Fruit fly (Drosophila melanogaster) whole organism, embryonic: Measurements from ENCODE around the gene CanB.

Experiments
- Abd-B ChIP-seq: fragments of 200-800 bp; sonication (Bioruptor generic); optimal IDR thresholded peaks from 2 replicates; lab custom pipeline; 2018; ENCODE audit warnings: missing biosample characterization, mild to moderate bottlenecking, missing genetic modification characterization, moderate library complexity
- Aef1 ChIP-seq: fragments of 200-800 bp; sonication (Bioruptor generic); IDR thresholded peaks from 3 replicates; pipeline ENCODE4 v1.3.6; 2022; ENCODE audit warnings: missing biosample characterization, missing genetic modification characterization
- Atf-2 ChIP-seq: fragments of 200-800 bp; sonication (Bioruptor generic); optimal IDR thresholded peaks from 2 replicates; lab custom pipeline; 2016; ENCODE audit warnings: missing biosample characterization, missing genetic modification characterization
- CG10209 ChIP-seq: fragments of 200-800 bp; sonication (Bioruptor generic); optimal IDR thresholded peaks from 3 replicates; lab custom pipeline; 2017; ENCODE audit warnings: missing biosample characterization, mild to moderate bottlenecking, missing genetic modification characterization, missing genetic modification reagents
- CG10267 ChIP-seq: fragments of 200-800 bp; sonication (Bioruptor generic); optimal IDR thresholded peaks from 2 replicates; lab custom pipeline; 2018; ENCODE audit warnings: missing biosample characterization, mild to moderate bottlenecking, missing genetic modification characterization, moderate library complexity
- CG10543 ChIP-seq: fragments of 200-800 bp; sonication (Bioruptor generic); optimal IDR thresholded peaks from 3 replicates; lab custom pipeline; 2017; ENCODE audit warnings: missing biosample characterization, mild to moderate bottlenecking, missing genetic modification characterization, moderate library complexity
- CG11247 ChIP-seq: fragments of 200-800 bp; sonication (Bioruptor generic); IDR thresholded peaks from 2 replicates; pipeline ENCODE4 v1.3.6; 2022; ENCODE audit warnings: missing biosample characterization, missing genetic modification characterization
- CG11560 ChIP-seq: fragments of 200-800 bp; sonication (Bioruptor generic); IDR thresholded peaks from 3 replicates; pipeline ENCODE4 v1.3.6; 2022; ENCODE audit warnings: missing biosample characterization, missing genetic modification characterization
- CG12104 ChIP-seq: fragments of 200-800 bp; sonication (Bioruptor generic); optimal IDR thresholded peaks from 3 replicates; lab custom pipeline; 2016; ENCODE audit warnings: missing biosample characterization, missing genetic modification characterization
- CG13894 ChIP-seq: fragments of 200-800 bp; sonication (Bioruptor generic); optimal IDR thresholded peaks from 3 replicates; lab custom pipeline; 2018; ENCODE audit warnings: missing biosample characterization, mild to moderate bottlenecking, missing genetic modification characterization, moderate library complexity
- CG14050 ChIP-seq: fragments of 200-800 bp; sonication (Bioruptor generic); IDR thresholded peaks from 3 replicates; pipeline ENCODE4 v1.3.6; 2022; ENCODE audit warnings: missing biosample characterization, missing genetic modification characterization
- CG1602 ChIP-seq: fragments of 200-800 bp; sonication (Bioruptor generic); optimal IDR thresholded peaks from 3 replicates; lab custom pipeline; 2016; ENCODE audit warnings: missing biosample characterization, missing genetic modification characterization
- CG1647 ChIP-seq: fragments of 200-800 bp; sonication (Bioruptor generic); optimal IDR thresholded peaks from 3 replicates; lab custom pipeline; 2016; ENCODE audit warnings: missing biosample characterization, missing genetic modification characterization
- CG17328 ChIP-seq: fragments of 200-800 bp; sonication (Bioruptor generic); IDR thresholded peaks from 2 replicates; pipeline ENCODE4 v1.3.6; 2022; ENCODE audit warnings: missing biosample characterization, missing genetic modification characterization
- CG2202 ChIP-seq: fragments of 200-800 bp; sonication (Bioruptor generic); optimal IDR thresholded peaks from 2 replicates; lab custom pipeline; 2018; ENCODE audit warnings: missing biosample characterization, mild to moderate bottlenecking, missing genetic modification characterization
- CG2875 ChIP-seq: fragments of 200-800 bp; sonication (Bioruptor generic); optimal IDR thresholded peaks from 2 replicates; lab custom pipeline; 2017; ENCODE audit warnings: missing biosample characterization, mild to moderate bottlenecking, missing genetic modification characterization, missing genetic modification reagents
- CG3065 ChIP-seq: fragments of 200-800 bp; sonication (Bioruptor generic); optimal IDR thresholded peaks from 2 replicates; lab custom pipeline; 2016; ENCODE audit warnings: missing biosample characterization, missing genetic modification characterization
- CG3163 ChIP-seq: fragments of 200-800 bp; sonication (Bioruptor generic); optimal IDR thresholded peaks from 3 replicates; lab custom pipeline; 2016; ENCODE audit warnings: missing biosample characterization, missing genetic modification characterization
- CG32532 ChIP-seq: fragments of 200-800 bp; sonication (Bioruptor generic); IDR thresholded peaks from 2 replicates; pipeline ENCODE4 v1.3.6; 2022; ENCODE audit warnings: missing biosample characterization, missing genetic modification characterization
- CG33213 ChIP-seq: fragments of 200-800 bp; sonication (Bioruptor generic); optimal IDR thresholded peaks from 3 replicates; lab custom pipeline; 2016; ENCODE audit warnings: missing biosample characterization, missing genetic modification characterization
- CG3407 ChIP-seq: fragments of 200-800 bp; sonication (Bioruptor generic); optimal IDR thresholded peaks from 2 replicates; lab custom pipeline; 2018; ENCODE audit warnings: missing biosample characterization, mild to moderate bottlenecking, missing genetic modification characterization
- CG4328 ChIP-seq: fragments of 200-800 bp; sonication (Bioruptor generic); optimal IDR thresholded peaks from 3 replicates; lab custom pipeline; 2017; ENCODE audit warnings: missing biosample characterization, missing genetic modification reagents, missing genetic modification characterization
- CG5180 ChIP-seq: fragments of 200-800 bp; sonication (Bioruptor generic); optimal IDR thresholded peaks from 3 replicates; lab custom pipeline; 2017; ENCODE audit warnings: missing biosample characterization, missing genetic modification characterization, mild to moderate bottlenecking, moderate library complexity, missing genetic modification reagents
- CG6813 ChIP-seq: fragments of 200-800 bp; sonication (Bioruptor generic); optimal IDR thresholded peaks from 2 replicates; lab custom pipeline; 2017; ENCODE audit warnings: missing biosample characterization, missing genetic modification characterization, mild to moderate bottlenecking, moderate library complexity, missing genetic modification reagents
- CG9609 ChIP-seq: fragments of 200-800 bp; sonication (Bioruptor generic); optimal IDR thresholded peaks from 3 replicates; lab custom pipeline; 2016; ENCODE audit warnings: missing biosample characterization, missing genetic modification characterization
- Chrac-16 ChIP-seq: fragments of 200-800 bp; sonication (Bioruptor generic); optimal IDR thresholded peaks from 3 replicates; lab custom pipeline; 2016; ENCODE audit warnings: missing biosample characterization, missing genetic modification characterization
- CrebB ChIP-seq: fragments of 200-800 bp; sonication (Bioruptor generic); optimal IDR thresholded peaks from 3 replicates; lab custom pipeline; 2018; ENCODE audit warnings: missing biosample characterization, mild to moderate bottlenecking, missing genetic modification characterization
- Doc2 ChIP-seq: fragments of 200-800 bp; sonication (Bioruptor generic); IDR thresholded peaks from 2 replicates; pipeline ENCODE4 v1.3.6; 2022; ENCODE audit warnings: missing biosample characterization, missing genetic modification characterization
- E2f1 ChIP-seq: fragments of 200-800 bp; sonication (Bioruptor generic); IDR thresholded peaks from 2 replicates; pipeline ENCODE4 v1.3.6; 2022; ENCODE audit warnings: missing biosample characterization, missing genetic modification characterization
- Eip74EF ChIP-seq, 2 experiments: fragments of 200-800 bp in 1 of 2; fragments of >200 bp in 1 of 2; sonication (Bioruptor generic) in 1 of 2; optimal IDR thresholded peaks; 2 replicates each; lab custom pipeline; 2017 to 2019; ENCODE audit warnings: missing biosample characterization in 2 of 2, missing genetic modification characterization in 2 of 2, mild to moderate bottlenecking in 1 of 2, moderate library complexity in 1 of 2
- Gsc ChIP-seq: fragments of 200-800 bp; sonication (Bioruptor generic); IDR thresholded peaks from 2 replicates; pipeline ENCODE4 v1.3.6; 2022; ENCODE audit warnings: missing biosample characterization, missing genetic modification characterization
- HLH4C ChIP-seq: fragments of 200-800 bp; sonication (Bioruptor generic); IDR thresholded peaks from 3 replicates; pipeline ENCODE4 v1.3.6; 2022; ENCODE audit warnings: missing biosample characterization, missing genetic modification characterization; ENCODE audit not compliant: partially characterized antibody
- HLH54F ChIP-seq: fragments of 200-800 bp; sonication (Bioruptor generic); optimal IDR thresholded peaks from 3 replicates; lab custom pipeline; 2016; ENCODE audit warnings: missing biosample characterization, missing genetic modification characterization
- NC2β ChIP-seq: fragments of 200-800 bp; sonication (Bioruptor generic); optimal IDR thresholded peaks from 2 replicates; lab custom pipeline; 2016; ENCODE audit warnings: missing biosample characterization, missing genetic modification characterization
- Opbp ChIP-seq: fragments of 200-800 bp; sonication (Bioruptor generic); IDR thresholded peaks from 3 replicates; pipeline ENCODE4 v1.3.6; 2022; ENCODE audit warnings: missing biosample characterization, missing genetic modification characterization; ENCODE audit not compliant: partially characterized antibody
- Ptx1 ChIP-seq: fragments of 200-800 bp; sonication (Bioruptor generic); IDR thresholded peaks from 2 replicates; pipeline ENCODE4 v1.3.6; 2022; ENCODE audit warnings: missing biosample characterization, missing genetic modification characterization
- Trl ChIP-seq, 3 experiments: fragments of >200 bp in 2 of 3; fragments of 200-800 bp in 1 of 3; sonication (Bioruptor generic) in 1 of 3; optimal IDR thresholded peaks; 2 replicates in 1 of 3; 3 replicates in 2 of 3; lab custom pipeline; 2016 to 2017; ENCODE audit warnings: missing biosample characterization in 1 of 3, missing genetic modification characterization in 1 of 3
- YL-1 ChIP-seq: fragments of 200-800 bp; sonication (Bioruptor generic); optimal IDR thresholded peaks from 3 replicates; lab custom pipeline; 2017; ENCODE audit warnings: missing biosample characterization, mild to moderate bottlenecking, missing genetic modification characterization
- ac ChIP-seq: fragments of 200-800 bp; sonication (Bioruptor generic); optimal IDR thresholded peaks from 3 replicates; lab custom pipeline; 2017; ENCODE audit warnings: missing biosample characterization, mild to moderate bottlenecking, missing genetic modification characterization
- ci ChIP-seq: fragments of 200-800 bp; sonication (Bioruptor generic); IDR thresholded peaks from 3 replicates; pipeline ENCODE4 v1.3.6; 2022; ENCODE audit warnings: missing biosample characterization, missing genetic modification characterization
- eve ChIP-seq, 2 experiments: fragments of >200 bp; optimal IDR thresholded peaks; 2 replicates each; lab custom pipeline; 2017; ENCODE audit warnings: missing biosample characterization in 2 of 2, missing genetic modification characterization in 2 of 2
- ftz-f1 ChIP-seq: fragments of 200-800 bp; sonication (Bioruptor generic); optimal IDR thresholded peaks from 2 replicates; lab custom pipeline; 2016; ENCODE audit warnings: missing biosample characterization, missing genetic modification characterization
- gsb ChIP-seq: fragments of 200-800 bp; sonication (Bioruptor generic); IDR thresholded peaks from 2 replicates; pipeline ENCODE4 v1.3.6; 2022; ENCODE audit warnings: missing biosample characterization, missing genetic modification characterization
- lbe ChIP-seq: fragments of 200-800 bp; sonication (Bioruptor generic); optimal IDR thresholded peaks from 2 replicates; lab custom pipeline; 2016; ENCODE audit warnings: missing biosample characterization, mild to moderate bottlenecking, missing genetic modification characterization
- org-1 ChIP-seq: fragments of 200-800 bp; sonication (Bioruptor generic); optimal IDR thresholded peaks from 2 replicates; lab custom pipeline; 2017; ENCODE audit warnings: missing biosample characterization, missing genetic modification characterization
- pfk ChIP-seq: fragments of 200-800 bp; sonication (Bioruptor generic); optimal IDR thresholded peaks from 2 replicates; lab custom pipeline; 2018; ENCODE audit warnings: missing biosample characterization, mild to moderate bottlenecking, missing genetic modification characterization, moderate library complexity
- psq ChIP-seq: fragments of 200-800 bp; sonication (Bioruptor generic); optimal IDR thresholded peaks from 2 replicates; lab custom pipeline; 2017; ENCODE audit warnings: missing biosample characterization, missing genetic modification characterization
- ro ChIP-seq: fragments of 200-800 bp; sonication (Bioruptor generic); IDR thresholded peaks from 2 replicates; pipeline ENCODE4 v1.3.6; 2022; ENCODE audit warnings: missing biosample characterization, missing genetic modification characterization
- sim ChIP-seq: fragments of 200-800 bp; sonication (Bioruptor generic); IDR thresholded peaks from 2 replicates; pipeline ENCODE4 v1.3.6; 2022; ENCODE audit warnings: missing biosample characterization, missing genetic modification characterization
- sima ChIP-seq: fragments of 200-800 bp; sonication (Bioruptor generic); optimal IDR thresholded peaks from 2 replicates; lab custom pipeline; 2016; ENCODE audit warnings: missing biosample characterization, missing genetic modification characterization
- sr ChIP-seq: fragments of 200-800 bp; sonication (Bioruptor generic); IDR thresholded peaks from 3 replicates; pipeline ENCODE4 v1.3.6; 2022; ENCODE audit warnings: missing biosample characterization, missing genetic modification characterization
- stwl ChIP-seq: fragments of 200-800 bp; sonication (Bioruptor generic); optimal IDR thresholded peaks from 3 replicates; lab custom pipeline; 2018; ENCODE audit warnings: missing biosample characterization, mild to moderate bottlenecking, missing genetic modification characterization, moderate library complexity

CanB gene

dm6 chrX:5336722-5337121 is 4.4 kb downstream of the CanB start (continued):
- TF ChIP-seq CG2875 (no peak), Trl (optimal IDR thresholded peaks at IDR 0.05; lab: Kevin White, UChicago) (no peak), Trl (GFP tag; optimal IDR thresholded peaks at IDR 0.05; lab: Kevin White, UChicago) (no peak), ci (GFP tag; lab: Robert Waterston, UW) (0 out of 3 replicates have a peak, but pooled peaks have one; percentile 44), org-1 (GFP tag; lab: Kevin White, UChicago) (peak; percentile 32), CG6813 (GFP tag; lab: Kevin White, UChicago) (no peak), CG1647 (GFP tag; lab: Kevin White, UChicago) (no peak), CG3407 (no peak), Ptx1 (GFP tag; lab: Robert Waterston, UW) (peak; percentile 22; the same call in 1 of the 2 replicates), sima (GFP tag; lab: Kevin White, UChicago) (no peak), sim (GFP tag; lab: Robert Waterston, UW) (no peak), pfk (GFP tag; lab: Kevin White, UChicago) (no peak), CG3065 (no peak), ro (GFP tag; lab: Robert Waterston, UW) (no peak), sr (no peak), NC2β (no peak), CG10209 (GFP tag; lab: Kevin White, UChicago) (peak; percentile 34), CG11247 (no peak), Opbp (GFP tag; lab: Robert Waterston, UW) (no peak), CG2202 (tag; lab: Kevin White, UChicago) (no peak), Abd-B (peak; percentile 27), CG1602 (GFP tag; lab: Kevin White, UChicago) (no peak), eve (GFP tag; optimal IDR thresholded peaks at IDR 0.05; lab: Kevin White, UChicago) (no peak), CG17328 (GFP tag; lab: Robert Waterston, UW) (no peak), CG9609 (GFP tag; lab: Kevin White, UChicago) (no peak), Chrac-16 (no peak), CG10543 (GFP tag; lab: Kevin White, UChicago) (no peak), Aef1 (GFP tag; lab: Robert Waterston, UW) (no peak), Gsc (no peak), ac (GFP tag; lab: Kevin White, UChicago) (no peak), CG14050 (no peak), CrebB (tag; lab: Kevin White, UChicago) (peak; percentile 12), CG3163 (GFP tag; lab: Kevin White, UChicago) (no peak), E2f1 (GFP tag; lab: Robert Waterston, UW) (no peak), CG33213 (no peak), CG5180 (GFP tag; lab: Kevin White, UChicago) (peak; percentile 17), HLH54F (no peak), CG4328 (peak; percentile 5), gsb (GFP tag; lab: Robert Waterston, UW) (no peak), YL-1 (GFP tag; lab: Kevin White, UChicago) (no peak), stwl (no peak), Eip74EF (GFP tag; optimal IDR thresholded peaks at IDR 0.05; lab: Kevin White, UChicago) (no peak), CG10267 (tag; lab: Kevin White, UChicago) (no peak), ftz-f1 (no peak), CG13894 (peak; percentile 7), Doc2 (GFP tag; lab: Robert Waterston, UW) (no peak), lbe (GFP tag; lab: Kevin White, UChicago) (no peak), CG12104 (GFP tag; lab: Kevin White, UChicago) (no peak), HLH4C (GFP tag; lab: Robert Waterston, UW) (no peak), psq (no peak), CG11560 (tag; lab: Robert Waterston, UW) (no peak), Atf-2 (GFP tag; lab: Kevin White, UChicago) (no peak), CG32532 (GFP tag; lab: Robert Waterston, UW) (peak; percentile 32; the same call in 1 of the 2 replicates)
